Fruit fly (Drosophila melanogaster): ENCODE results near the gene Ugt37E1.
A peak's percentile ranks its signal among the peaks of the same experiment; 100 is the strongest.

Gene Ugt37E1

DNA sequence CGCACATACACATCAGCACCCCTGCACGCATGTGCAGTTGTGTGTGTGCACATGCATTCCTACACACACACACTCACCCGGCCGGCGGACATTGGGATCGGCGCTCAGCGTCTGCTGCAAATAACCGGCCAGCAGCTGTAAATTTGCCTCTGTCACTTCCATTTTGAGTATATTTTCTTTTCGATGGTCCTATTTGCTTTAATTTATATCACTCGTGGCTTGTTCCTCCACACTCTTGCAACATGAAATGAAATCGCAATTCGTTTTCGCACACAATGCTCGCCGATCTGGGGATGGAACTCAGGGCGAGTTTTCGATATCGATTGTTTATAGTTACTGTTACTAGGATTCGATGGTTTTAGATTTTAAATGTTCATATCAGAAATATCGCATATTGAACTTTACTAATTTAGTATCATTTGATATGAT lies 28.5 kb downstream of the Ugt37E1 start, which contains the start of gene Cse1 (continued):
- 0 out of 2 replicates have a peak, but pooled peaks have one; percentile 22 for TF ChIP-seq CG31224 (GFP tag; IDR thresholded peaks at IDR 0.05)
- 0 out of 3 replicates have a peak, but pooled peaks have one; percentile 27 for TF ChIP-seq vnd (GFP tag; IDR thresholded peaks at IDR 0.05; ENCODE audit: partially characterized antibody)
- TF ChIP-seq chinmo (GFP tag; IDR thresholded peaks at IDR 0.05; ENCODE audit: partially characterized antibody) = 0 out of 4 replicates have a peak, but pooled peaks have one; percentile 56
- TF ChIP-seq esg (GFP tag; conservative IDR thresholded peaks at IDR 0.05) = no peak
- TF ChIP-seq Doc3 (GFP tag; IDR thresholded peaks at IDR 0.05; ENCODE audit: partially characterized antibody) = 0 out of 3 replicates have a peak, but pooled peaks have one; percentile 40
- TF ChIP-seq CG34422 (GFP tag; IDR thresholded peaks at IDR 0.05) = peak; percentile 92
- TF ChIP-seq Scr (GFP tag; IDR thresholded peaks at IDR 0.05; ENCODE audit: partially characterized antibody) = peak; percentile 78
- TF ChIP-seq trem (tag; optimal IDR thresholded peaks at IDR 0.05) = peak; percentile 14
- peak; percentile 12 for TF ChIP-seq Myb (GFP tag; optimal IDR thresholded peaks at IDR 0.05)

DNA sequence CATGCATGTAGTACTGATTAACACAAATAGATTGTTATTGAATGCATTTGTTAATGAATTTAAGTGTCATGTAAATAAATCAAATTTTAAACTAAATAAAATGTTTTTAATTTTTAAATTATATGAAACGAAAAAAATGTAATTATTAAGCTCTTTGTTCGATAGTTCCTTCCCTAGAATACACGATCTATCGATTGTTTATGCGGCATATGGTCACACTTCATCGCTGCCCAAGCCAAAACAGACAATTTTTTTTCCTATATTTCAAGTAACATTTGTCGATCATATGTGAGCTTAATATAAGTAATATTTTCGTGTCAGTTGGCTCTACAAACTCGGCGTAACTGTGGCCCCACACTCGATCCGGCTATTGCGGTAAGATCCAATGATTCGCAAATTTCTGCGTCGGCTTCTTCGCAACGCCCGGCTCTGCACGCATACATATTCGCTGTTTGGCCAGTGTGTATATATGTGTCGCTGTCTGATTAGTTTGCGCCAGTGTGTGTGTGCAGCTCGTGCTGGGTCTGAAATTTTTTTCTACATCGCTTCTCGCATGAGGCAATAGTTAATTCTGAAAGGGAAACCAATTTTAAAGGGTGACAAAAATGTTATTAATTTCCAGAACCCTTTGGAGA lies 30.6 kb downstream of the Ugt37E1 start, which contains the start of gene AspRS-m:
TSS of gene AspRS-m (plus strand) at position 207 of the 635 bp plus-strand sequence.
- TF ChIP-seq Taf1 (GFP tag; IDR thresholded peaks at IDR 0.05) = no peak
- TF ChIP-seq br (optimal IDR thresholded peaks at IDR 0.05) = no peak
- peak; percentile 66 for TF ChIP-seq stwl (tag; optimal IDR thresholded peaks at IDR 0.05)
- TF ChIP-seq CG32532 (GFP tag; IDR thresholded peaks at IDR 0.05) = peak; percentile 29; the same call in 1 of the 2 replicates
- peak; percentile 79 for TF ChIP-seq Doc3 (GFP tag; IDR thresholded peaks at IDR 0.05; ENCODE audit: partially characterized antibody)
- peak; percentile 93 for TF ChIP-seq knrl (GFP tag; IDR thresholded peaks at IDR 0.05; ENCODE audit: partially characterized antibody)
- peak; percentile 76 for TF ChIP-seq CG34224 (GFP tag; IDR thresholded peaks at IDR 0.05; ENCODE audit: partially characterized antibody)
- no peak for TF ChIP-seq CG13123 (GFP tag; optimal IDR thresholded peaks at IDR 0.05)
- TF ChIP-seq abd-A (tag; optimal IDR thresholded peaks at IDR 0.05) = no peak
- TF ChIP-seq CG10565 (GFP tag; optimal IDR thresholded peaks at IDR 0.05) = no peak
- peak; percentile 75 for TF ChIP-seq slbo (GFP tag; IDR thresholded peaks at IDR 0.05)
- no peak for TF ChIP-seq CG34376 (GFP tag; optimal IDR thresholded peaks at IDR 0.05)
- TF ChIP-seq CG6854 (GFP tag; optimal IDR thresholded peaks at IDR 0.05) = no peak
- TF ChIP-seq lilli (GFP tag; optimal IDR thresholded peaks at IDR 0.05) = peak; percentile 18
- peak; percentile 55 for TF ChIP-seq CG3847 (GFP tag; IDR thresholded peaks at IDR 0.05)
- TF ChIP-seq CG11398 (GFP tag; optimal IDR thresholded peaks at IDR 0.05) = no peak
- peak; percentile 88 for TF ChIP-seq inv (GFP tag; IDR thresholded peaks at IDR 0.05; ENCODE audit: partially characterized antibody)
- peak; percentile 24 for TF ChIP-seq Hsf (GFP tag; optimal IDR thresholded peaks at IDR 0.05)
- peak; percentile 16 for TF ChIP-seq CG15479 (GFP tag; optimal IDR thresholded peaks at IDR 0.05)
- TF ChIP-seq CG4617 (GFP tag; optimal IDR thresholded peaks at IDR 0.05; ENCODE audit: borderline replicate concordance) = peak; percentile 33
- no peak for TF ChIP-seq CG13296 (GFP tag; optimal IDR thresholded peaks at IDR 0.05)
- peak; percentile 33; the same call in 1 of the 2 replicates for TF ChIP-seq Ptx1 (GFP tag; IDR thresholded peaks at IDR 0.05)
- TF ChIP-seq CG6272 (GFP tag; IDR thresholded peaks at IDR 0.05) = 0 out of 2 replicates have a peak, but pooled peaks have one; percentile 14
- no peak for TF ChIP-seq Ets97D (GFP tag; optimal IDR thresholded peaks at IDR 0.05)
- no peak for TF ChIP-seq PHDP (tag; optimal IDR thresholded peaks at IDR 0.05)
- peak; percentile 11 for TF ChIP-seq CG30020 (tag; optimal IDR thresholded peaks at IDR 0.05)
- peak; percentile 58; the same call in 1 of the 2 replicates for TF ChIP-seq Rfx (GFP tag; IDR thresholded peaks at IDR 0.05)
- peak; percentile 83; the same call in 3 of the 4 replicates for TF ChIP-seq chinmo (GFP tag; IDR thresholded peaks at IDR 0.05; ENCODE audit: partially characterized antibody)
- peak; percentile 31; the same call in 1 of the 2 replicates for TF ChIP-seq sisA (GFP tag; IDR thresholded peaks at IDR 0.05)
- TF ChIP-seq ewg (GFP tag; optimal IDR thresholded peaks at IDR 0.05) = peak; percentile 30
- peak; percentile 73 for TF ChIP-seq ato (GFP tag; IDR thresholded peaks at IDR 0.05; ENCODE audit: partially characterized antibody)
- TF ChIP-seq caup (GFP tag; optimal IDR thresholded peaks at IDR 0.05; ENCODE audit: severe bottlenecking) = no peak
- peak; percentile 3 for TF ChIP-seq CG4424 (GFP tag; optimal IDR thresholded peaks at IDR 0.05)
- peak; percentile 82 for TF ChIP-seq Sry-δ (GFP tag; optimal IDR thresholded peaks at IDR 0.05)
- TF ChIP-seq nmo (GFP tag; optimal IDR thresholded peaks at IDR 0.05) = peak; percentile 59
- TF ChIP-seq CG7556 (GFP tag; optimal IDR thresholded peaks at IDR 0.05) = no peak
- TF ChIP-seq insv (GFP tag; optimal IDR thresholded peaks at IDR 0.05) = peak in 1 of 2 experiments; percentile 40
- peak; percentile 15 for TF ChIP-seq HmgZ (tag; optimal IDR thresholded peaks at IDR 0.05)
- peak; percentile 46 for TF ChIP-seq CG30403 (GFP tag; optimal IDR thresholded peaks at IDR 0.05)

Data from whole organism, embryonic.